Fruit fly (Drosophila melanogaster) whole organism, embryonic: ENCODE results near the gene Sodh2.

Experiments used
- CG11723 ChIP-seq: fragments of 200-800 bp; sonication (Bioruptor generic); optimal IDR thresholded peaks from 2 replicates; lab custom pipeline; 2017; ENCODE audit warnings: missing biosample characterization, mild to moderate bottlenecking, missing genetic modification characterization
- CG12942 ChIP-seq: fragments of 200-800 bp; sonication (Bioruptor generic); optimal IDR thresholded peaks from 3 replicates; lab custom pipeline; 2016; ENCODE audit warnings: missing biosample characterization, missing genetic modification characterization
- CG14441 ChIP-seq: fragments of 200-800 bp; sonication (Bioruptor generic); IDR thresholded peaks from 2 replicates; pipeline ENCODE4 v1.3.6; 2022; ENCODE audit warnings: missing biosample characterization, missing genetic modification characterization
- CG1647 ChIP-seq: fragments of 200-800 bp; sonication (Bioruptor generic); optimal IDR thresholded peaks from 3 replicates; lab custom pipeline; 2016; ENCODE audit warnings: missing biosample characterization, missing genetic modification characterization
- CG16779 ChIP-seq: fragments of 200-800 bp; sonication (Bioruptor generic); IDR thresholded peaks from 2 replicates; pipeline ENCODE4 v1.3.6; 2022; ENCODE audit warnings: missing biosample characterization, missing genetic modification characterization
- CG17328 ChIP-seq: fragments of 200-800 bp; sonication (Bioruptor generic); IDR thresholded peaks from 2 replicates; pipeline ENCODE4 v1.3.6; 2022; ENCODE audit warnings: missing biosample characterization, missing genetic modification characterization
- CG17359 ChIP-seq: fragments of 200-800 bp; sonication (Bioruptor generic); optimal IDR thresholded peaks from 3 replicates; lab custom pipeline; 2018; ENCODE audit warnings: missing biosample characterization, mild to moderate bottlenecking, missing genetic modification characterization, moderate library complexity
- CG18599 ChIP-seq: fragments of 200-800 bp; sonication (Bioruptor generic); optimal IDR thresholded peaks from 3 replicates; lab custom pipeline; 2017; ENCODE audit warnings: missing biosample characterization, missing genetic modification characterization, mild to moderate bottlenecking, moderate library complexity, missing genetic modification reagents
- CG18764 ChIP-seq: fragments of 200-800 bp; sonication (Bioruptor generic); optimal IDR thresholded peaks from 3 replicates; lab custom pipeline; 2016; ENCODE audit warnings: missing biosample characterization, missing genetic modification characterization
- CG34422 ChIP-seq: fragments of 200-800 bp; sonication (Bioruptor generic); IDR thresholded peaks from 3 replicates; pipeline ENCODE4 v1.3.6; 2022; ENCODE audit warnings: missing biosample characterization, missing genetic modification characterization
- CG3847 ChIP-seq: fragments of 200-800 bp; sonication (Bioruptor generic); IDR thresholded peaks from 2 replicates; pipeline ENCODE4 v1.3.6; 2022; ENCODE audit warnings: missing biosample characterization, missing genetic modification characterization
- CG3995 ChIP-seq: fragments of 200-800 bp; sonication (Bioruptor generic); optimal IDR thresholded peaks from 3 replicates; lab custom pipeline; 2016; ENCODE audit warnings: missing biosample characterization, missing genetic modification characterization
- CG4328 ChIP-seq: fragments of 200-800 bp; sonication (Bioruptor generic); optimal IDR thresholded peaks from 3 replicates; lab custom pipeline; 2017; ENCODE audit warnings: missing biosample characterization, missing genetic modification reagents, missing genetic modification characterization
- CG4707 ChIP-seq: fragments of 200-800 bp; sonication (Bioruptor generic); optimal IDR thresholded peaks from 2 replicates; lab custom pipeline; 2018; ENCODE audit warnings: missing biosample characterization, mild to moderate bottlenecking, missing genetic modification characterization, moderate library complexity
- CG5245 ChIP-seq: fragments of 200-800 bp; sonication (Bioruptor generic); optimal IDR thresholded peaks from 3 replicates; lab custom pipeline; 2016; ENCODE audit warnings: missing biosample characterization, missing genetic modification characterization
- CG6854 ChIP-seq: fragments of 200-800 bp; sonication (Bioruptor generic); optimal IDR thresholded peaks from 3 replicates; lab custom pipeline; 2017; ENCODE audit warnings: missing biosample characterization, mild to moderate bottlenecking, missing genetic modification characterization
- CG7928 ChIP-seq: fragments of 200-800 bp; sonication (Bioruptor generic); optimal IDR thresholded peaks from 2 replicates; lab custom pipeline; 2017; ENCODE audit warnings: missing biosample characterization, mild to moderate bottlenecking, missing genetic modification characterization
- CG8290 ChIP-seq, 3 experiments: fragments of 200-800 bp; sonication (Bioruptor generic); optimal IDR thresholded peaks; 2 replicates each; lab custom pipeline; 2016 to 2019; ENCODE audit warnings: missing biosample characterization in 3 of 3, missing genetic modification characterization in 3 of 3, mild to moderate bottlenecking in 2 of 3, moderate library complexity in 1 of 3
- CG8359 ChIP-seq: fragments of 200-800 bp; sonication (Bioruptor generic); optimal IDR thresholded peaks from 2 replicates; lab custom pipeline; 2017; ENCODE audit warnings: missing biosample characterization, mild to moderate bottlenecking, missing genetic modification characterization, borderline replicate concordance
- D ChIP-seq, 2 experiments: fragments of 200-800 bp in 1 of 2; fragments of >200 bp in 1 of 2; sonication (Bioruptor generic) in 1 of 2; optimal IDR thresholded peaks; 2 replicates in 1 of 2; 3 replicates in 1 of 2; lab custom pipeline; 2017; ENCODE audit warnings: mild to moderate bottlenecking in 1 of 2, missing biosample characterization in 1 of 2, missing genetic modification characterization in 1 of 2, missing genetic modification reagents in 1 of 2
- Eip74EF ChIP-seq, 2 experiments: fragments of 200-800 bp in 1 of 2; fragments of >200 bp in 1 of 2; sonication (Bioruptor generic) in 1 of 2; optimal IDR thresholded peaks; 2 replicates each; lab custom pipeline; 2017 to 2019; ENCODE audit warnings: missing biosample characterization in 2 of 2, missing genetic modification characterization in 2 of 2, mild to moderate bottlenecking in 1 of 2, moderate library complexity in 1 of 2
- Elba2 ChIP-seq: fragments of 200-800 bp; sonication (Bioruptor generic); optimal IDR thresholded peaks from 3 replicates; lab custom pipeline; 2016; ENCODE audit warnings: missing biosample characterization, missing genetic modification characterization
- Lpt ChIP-seq: fragments of >200 bp; optimal IDR thresholded peaks from 2 replicates; lab custom pipeline; 2018; ENCODE audit warnings: missing biosample characterization, missing genetic modification characterization
- MESR4 ChIP-seq: fragments of 200-800 bp; sonication (Bioruptor generic); optimal IDR thresholded peaks from 2 replicates; lab custom pipeline; 2018; ENCODE audit warnings: missing biosample characterization, mild to moderate bottlenecking, missing genetic modification characterization, moderate library complexity
- PHDP ChIP-seq: fragments of 200-800 bp; sonication (Bioruptor generic); optimal IDR thresholded peaks from 3 replicates; lab custom pipeline; 2018; ENCODE audit warnings: missing biosample characterization, mild to moderate bottlenecking, missing genetic modification characterization, moderate library complexity
- Pdp1 ChIP-seq, 2 experiments: fragments of 200-800 bp; sonication (Bioruptor generic); optimal IDR thresholded peaks; 3 replicates each; lab custom pipeline; 2016; ENCODE audit warnings: missing biosample characterization in 2 of 2, missing genetic modification characterization in 2 of 2, mild to moderate bottlenecking in 1 of 2, moderate library complexity in 1 of 2
- Ptx1 ChIP-seq: fragments of 200-800 bp; sonication (Bioruptor generic); IDR thresholded peaks from 2 replicates; pipeline ENCODE4 v1.3.6; 2022; ENCODE audit warnings: missing biosample characterization, missing genetic modification characterization
- Ravus ChIP-seq: fragments of 200-800 bp; sonication (Bioruptor generic); IDR thresholded peaks from 2 replicates; pipeline ENCODE4 v1.3.6; 2022; ENCODE audit warnings: missing biosample characterization, missing genetic modification characterization
- Sry-β ChIP-seq: fragments of 200-800 bp; sonication (Bioruptor generic); optimal IDR thresholded peaks from 2 replicates; lab custom pipeline; 2018; ENCODE audit warnings: missing biosample characterization, mild to moderate bottlenecking, missing genetic modification characterization, moderate library complexity
- Sry-δ ChIP-seq: fragments of 200-800 bp; sonication (Bioruptor generic); optimal IDR thresholded peaks from 2 replicates; lab custom pipeline; 2016; ENCODE audit warnings: missing biosample characterization, missing genetic modification characterization
- aop ChIP-seq: fragments of 200-800 bp; sonication (Bioruptor generic); IDR thresholded peaks from 2 replicates; pipeline ENCODE4 v1.3.6; 2022; ENCODE audit warnings: missing biosample characterization, missing genetic modification characterization
- bowl ChIP-seq: fragments of 200-800 bp; sonication (Bioruptor generic); IDR thresholded peaks from 2 replicates; pipeline ENCODE4 v1.3.6; 2022; ENCODE audit warnings: missing biosample characterization, missing genetic modification characterization
- chinmo ChIP-seq: fragments of 200-800 bp; sonication (Bioruptor generic); IDR thresholded peaks from 4 replicates; pipeline ENCODE4 v1.3.6; 2022; ENCODE audit warnings: missing biosample characterization, missing genetic modification characterization; ENCODE audit not compliant: partially characterized antibody
- chn ChIP-seq: fragments of 200-800 bp; sonication (Bioruptor generic); optimal IDR thresholded peaks from 2 replicates; lab custom pipeline; 2016; ENCODE audit warnings: missing biosample characterization, missing genetic modification characterization
- croc ChIP-seq: fragments of 200-800 bp; sonication (Bioruptor generic); conservative IDR thresholded peaks from 3 replicates; pipeline ENCODE4 v1.3.6; 2022; ENCODE audit warnings: missing biosample characterization, missing genetic modification characterization
- ems ChIP-seq: fragments of 200-800 bp; sonication (Bioruptor generic); optimal IDR thresholded peaks from 3 replicates; lab custom pipeline; 2016; ENCODE audit warnings: missing biosample characterization, missing genetic modification characterization
- eve ChIP-seq, 2 experiments: fragments of >200 bp; optimal IDR thresholded peaks; 2 replicates each; lab custom pipeline; 2017; ENCODE audit warnings: missing biosample characterization in 2 of 2, missing genetic modification characterization in 2 of 2
- hbn ChIP-seq: fragments of 200-800 bp; sonication (Bioruptor generic); IDR thresholded peaks from 2 replicates; pipeline ENCODE4 v1.3.6; 2022; ENCODE audit warnings: missing biosample characterization, missing genetic modification characterization; ENCODE audit not compliant: partially characterized antibody
- knrl ChIP-seq: fragments of 200-800 bp; sonication (Bioruptor generic); IDR thresholded peaks from 3 replicates; pipeline ENCODE4 v1.3.6; 2022; ENCODE audit warnings: missing biosample characterization, missing genetic modification characterization; ENCODE audit not compliant: partially characterized antibody
- ro ChIP-seq: fragments of 200-800 bp; sonication (Bioruptor generic); IDR thresholded peaks from 2 replicates; pipeline ENCODE4 v1.3.6; 2022; ENCODE audit warnings: missing biosample characterization, missing genetic modification characterization
- row ChIP-seq: fragments of 200-800 bp; sonication (Bioruptor generic); IDR thresholded peaks from 3 replicates; pipeline ENCODE4 v1.3.6; 2022; ENCODE audit warnings: missing biosample characterization, missing genetic modification characterization
- slbo ChIP-seq: fragments of 200-800 bp; sonication (Bioruptor generic); IDR thresholded peaks from 2 replicates; pipeline ENCODE4 v1.3.6; 2022; ENCODE audit warnings: missing biosample characterization, missing genetic modification characterization
- sob ChIP-seq: fragments of 200-800 bp; sonication (Bioruptor generic); IDR thresholded peaks from 2 replicates; pipeline ENCODE4 v1.3.6; 2022; ENCODE audit warnings: missing biosample characterization, missing genetic modification characterization
- sug ChIP-seq: fragments of 200-800 bp; optimal IDR thresholded peaks from 2 replicates; lab custom pipeline; 2019; ENCODE audit warnings: missing biosample characterization, mild to moderate bottlenecking, missing genetic modification characterization, moderate library complexity
- tgo ChIP-seq: fragments of 200-800 bp; sonication (Bioruptor generic); IDR thresholded peaks from 3 replicates; pipeline ENCODE4 v1.3.6; 2022; ENCODE audit warnings: missing biosample characterization, missing genetic modification characterization
- toy ChIP-seq: fragments of 200-800 bp; sonication (Bioruptor generic); IDR thresholded peaks from 2 replicates; pipeline ENCODE4 v1.3.6; 2022; ENCODE audit warnings: missing biosample characterization, missing genetic modification characterization
- ttk ChIP-seq: fragments of 200-800 bp; sonication (Bioruptor generic); IDR thresholded peaks from 2 replicates; pipeline ENCODE4 v2.1.2; 2022; ENCODE audit warnings: missing biosample characterization, missing genetic modification characterization
- vnd ChIP-seq: fragments of 200-800 bp; sonication (Bioruptor generic); IDR thresholded peaks from 3 replicates; pipeline ENCODE4 v1.3.6; 2022; ENCODE audit warnings: missing biosample characterization, missing genetic modification characterization; ENCODE audit not compliant: partially characterized antibody
- zen ChIP-seq: fragments of 200-800 bp; sonication (Bioruptor generic); optimal IDR thresholded peaks from 3 replicates; lab custom pipeline; 2018; ENCODE audit warnings: missing biosample characterization, mild to moderate bottlenecking, missing genetic modification characterization, moderate library complexity

The Sodh2 gene

dm6 chr3R:10885422-10886081 lies 9.4 kb downstream of the Sodh2 start, which contains the start of gene Leash (continued):
- TF ChIP-seq CG14441 (0 out of 2 replicates have a peak, but pooled peaks have one; percentile 16), aop (no peak), Sry-β (peak; percentile 29), hbn (GFP tag; lab: Robert Waterston, UW) (peak; percentile 60; the same call in 1 of the 2 replicates), row (GFP tag; lab: Robert Waterston, UW) (peak; percentile 10; the same call in 1 of the 3 replicates), CG3995 (GFP tag; lab: Kevin White, UChicago) (no peak), CG1647 (GFP tag; lab: Kevin White, UChicago) (no peak), zen (tag; lab: Kevin White, UChicago) (no peak), toy (no peak), CG8359 (GFP tag; lab: Kevin White, UChicago) (no peak), CG18764 (no peak), sug (no peak), CG3847 (no peak), Pdp1 (GFP tag; optimal IDR thresholded peaks at IDR 0.05; lab: Kevin White, UChicago) (peak in 1 of 2 experiments; percentile 63), tgo (GFP tag; lab: Robert Waterston, UW) (no peak), D (optimal IDR thresholded peaks at IDR 0.05; lab: Kevin White, UChicago) (no peak), D (GFP tag; optimal IDR thresholded peaks at IDR 0.05; lab: Kevin White, UChicago) (no peak), CG17328 (GFP tag; lab: Robert Waterston, UW) (no peak), ems (no peak), CG16779 (GFP tag; lab: Robert Waterston, UW) (no peak), CG12942 (GFP tag; lab: Kevin White, UChicago) (no peak), bowl (GFP tag; lab: Robert Waterston, UW) (no peak), ttk (GFP tag; lab: Robert Waterston, UW) (no peak), chinmo (peak; percentile 69; the same call in 2 of the 4 replicates), vnd (GFP tag; lab: Robert Waterston, UW) (no peak), slbo (no peak), chn (GFP tag; lab: Kevin White, UChicago) (no peak), Ptx1 (no peak), CG11723 (GFP tag; lab: Kevin White, UChicago) (no peak), CG5245 (no peak), CG4707 (GFP tag; lab: Kevin White, UChicago) (no peak), Elba2 (no peak), PHDP (no peak), CG4328 (GFP tag; lab: Kevin White, UChicago) (no peak), CG17359 (tag; lab: Kevin White, UChicago) (no peak), CG34422 (GFP tag; lab: Robert Waterston, UW) (peak; percentile 59; the same call in 1 of the 3 replicates), CG6854 (GFP tag; lab: Kevin White, UChicago) (no peak), knrl (GFP tag; lab: Robert Waterston, UW) (peak; percentile 26; the same call in 1 of the 3 replicates), eve (GFP tag; optimal IDR thresholded peaks at IDR 0.05; lab: Kevin White, UChicago) (no peak), CG8290 (GFP tag; optimal IDR thresholded peaks at IDR 0.05; lab: Kevin White, UChicago) (no peak), CG8290 (tag; optimal IDR thresholded peaks at IDR 0.05; lab: Kevin White, UChicago) (no peak), ro (GFP tag; lab: Robert Waterston, UW) (no peak), sob (GFP tag; lab: Robert Waterston, UW) (no peak), CG7928 (GFP tag; lab: Kevin White, UChicago) (no peak), CG18599 (GFP tag; lab: Kevin White, UChicago) (no peak), Sry-δ (peak; percentile 16), Lpt (GFP tag; lab: Kevin White, UChicago) (no peak), Eip74EF (GFP tag; optimal IDR thresholded peaks at IDR 0.05; lab: Kevin White, UChicago) (no peak), croc (no peak), Ravus (GFP tag; lab: Robert Waterston, UW) (no peak), MESR4 (GFP tag; lab: Kevin White, UChicago) (peak; percentile 28)
